Worm (Caenorhabditis elegans): ENCODE data around the gene F02D8.9.

- TF ChIP-seq pha-4 (tag; optimal IDR thresholded peaks at IDR 0.05): no peak
- no peak for TF ChIP-seq nhr-237 (tag; optimal IDR thresholded peaks at IDR 0.05)
- no peak for TF ChIP-seq ztf-11 (tag; optimal IDR thresholded peaks at IDR 0.05)
- no peak for TF ChIP-seq blmp-1 (tag; optimal IDR thresholded peaks at IDR 0.05)
- TF ChIP-seq ceh-83 (GFP tag; optimal IDR thresholded peaks at IDR 0.05): no peak
- TF ChIP-seq mep-1 (tag; optimal IDR thresholded peaks at IDR 0.05): no peak
- TF ChIP-seq unc-62 (GFP tag; optimal IDR thresholded peaks at IDR 0.05): no peak
- TF ChIP-seq snpc-4 (tag; optimal IDR thresholded peaks at IDR 0.05): no peak
- no peak for TF ChIP-seq elt-3 (tag; optimal IDR thresholded peaks at IDR 0.05)
- TF ChIP-seq zip-8 (tag; optimal IDR thresholded peaks at IDR 0.05): no peak
- no peak for TF ChIP-seq nhr-76 (tag; optimal IDR thresholded peaks at IDR 0.05)
- TF ChIP-seq ces-1 (GFP tag; optimal IDR thresholded peaks at IDR 0.05): no peak
- TF ChIP-seq drap-1 (GFP tag; optimal IDR thresholded peaks at IDR 0.05): no peak
- no peak for TF ChIP-seq lsy-2 (tag; optimal IDR thresholded peaks at IDR 0.05)
Observed at ce11 chrV:14949477-14949876, 6.1 kb downstream of the F02D8.9 start, which contains the start of gene hil-1.

All from whole organism, mixed stage, embryonic.